Worm (Caenorhabditis elegans): ENCODE data around the gene F56F10.2.

F56F10.2 gene

DNA sequence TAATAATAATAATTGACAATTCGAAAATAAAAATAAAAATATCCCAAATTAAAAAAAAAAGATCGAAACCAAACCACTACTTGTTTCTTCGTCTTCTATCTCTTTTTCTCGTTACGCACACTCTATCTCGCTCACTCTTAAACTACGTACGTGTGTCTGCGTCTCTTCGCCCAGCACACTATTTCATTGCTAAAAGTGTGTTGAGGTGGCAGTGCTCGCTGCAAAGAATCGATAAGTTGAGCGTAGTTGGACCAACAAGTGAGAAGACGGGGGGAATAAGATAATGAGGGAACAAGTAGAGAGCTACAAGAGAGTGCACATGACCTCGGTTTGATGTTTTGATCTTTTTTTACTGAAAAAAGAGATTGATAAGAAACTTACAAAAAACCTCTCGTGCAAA, 33.5 kb upstream of the F56F10.2 start (continued):
- TF ChIP-seq unc-55 (GFP tag; optimal IDR thresholded peaks at IDR 0.05) = peak; percentile 79

ce11 chrX:827502-827901, 31.9 kb upstream of the F56F10.2 start:
- TF ChIP-seq elt-3 (tag; optimal IDR thresholded peaks at IDR 0.05) = no peak
- TF ChIP-seq nhr-21 (tag; optimal IDR thresholded peaks at IDR 0.05) = no peak
- TF ChIP-seq blmp-1 (tag; optimal IDR thresholded peaks at IDR 0.05; ENCODE audit: insufficient read depth) = peak; percentile 78
- peak; percentile 22 for TF ChIP-seq nhr-25 (tag; optimal IDR thresholded peaks at IDR 0.05)
- TF ChIP-seq mdl-1 (tag; optimal IDR thresholded peaks at IDR 0.05) = peak; percentile 60 to 68
- TF ChIP-seq ztf-4 (tag; optimal IDR thresholded peaks at IDR 0.05) = no peak
- no peak for TF ChIP-seq mbf-1 (tag; optimal IDR thresholded peaks at IDR 0.05)
- no peak for TF ChIP-seq dmd-4 (tag; optimal IDR thresholded peaks at IDR 0.05)
- TF ChIP-seq F13H6.1 (tag; optimal IDR thresholded peaks at IDR 0.05) = peak; percentile 67
- peak; percentile 32 for TF ChIP-seq unc-39 (tag; optimal IDR thresholded peaks at IDR 0.05)
- no peak for TF ChIP-seq nhr-237 (tag; optimal IDR thresholded peaks at IDR 0.05)
- TF ChIP-seq elt-1 (tag; optimal IDR thresholded peaks at IDR 0.05) = no peak
- peak; percentile 49 for TF ChIP-seq Y55F3AM.14 (GFP tag; optimal IDR thresholded peaks at IDR 0.05)
- no peak for TF ChIP-seq ama-1 (optimal IDR thresholded peaks at IDR 0.05)
- no peak for TF ChIP-seq ceh-16 (tag; optimal IDR thresholded peaks at IDR 0.05)
- TF ChIP-seq nhr-11 (tag; optimal IDR thresholded peaks at IDR 0.05) = no peak
- peak; percentile 75 for TF ChIP-seq sma-9 (GFP tag; optimal IDR thresholded peaks at IDR 0.05)
- no peak for TF ChIP-seq sma-9 (tag; optimal IDR thresholded peaks at IDR 0.05)
- TF ChIP-seq crh-2 (tag; optimal IDR thresholded peaks at IDR 0.05) = peak; percentile 92
- peak; percentile 47 to 76 for TF ChIP-seq lsy-2 (tag; optimal IDR thresholded peaks at IDR 0.05)
- peak; percentile 59 for TF ChIP-seq mab-5 (tag; optimal IDR thresholded peaks at IDR 0.05)
- TF ChIP-seq C34F6.9 (tag; optimal IDR thresholded peaks at IDR 0.05) = peak; percentile 82
- TF ChIP-seq sem-4 (tag; optimal IDR thresholded peaks at IDR 0.05) = peak; percentile 64
- TF ChIP-seq ZK546.5 (tag; optimal IDR thresholded peaks at IDR 0.05) = no peak
- TF ChIP-seq egl-27 (tag; optimal IDR thresholded peaks at IDR 0.05) = peak; percentile 17
- TF ChIP-seq skn-1 (tag; optimal IDR thresholded peaks at IDR 0.05) = no peak
- TF ChIP-seq alr-1 (tag; optimal IDR thresholded peaks at IDR 0.05) = no peak
- peak; percentile 61 for TF ChIP-seq fos-1 (tag; optimal IDR thresholded peaks at IDR 0.05)
- TF ChIP-seq nhr-6 (tag; optimal IDR thresholded peaks at IDR 0.05) = peak; percentile 70
- TF ChIP-seq zag-1 (tag; optimal IDR thresholded peaks at IDR 0.05) = peak; percentile 62
- TF ChIP-seq lin-13 (GFP tag; optimal IDR thresholded peaks at IDR 0.05) = peak; percentile 16
- no peak for TF ChIP-seq ztf-11 (tag; optimal IDR thresholded peaks at IDR 0.05)
- TF ChIP-seq lin-39 (tag; optimal IDR thresholded peaks at IDR 0.05) = no peak
- no peak for TF ChIP-seq nhr-23 (tag; optimal IDR thresholded peaks at IDR 0.05)
- no peak for TF ChIP-seq ztf-1 (GFP tag; conservative IDR thresholded peaks at IDR 0.05)
- TF ChIP-seq gmeb-1 (tag; optimal IDR thresholded peaks at IDR 0.05) = no peak
- TF ChIP-seq ceh-82 (tag; optimal IDR thresholded peaks at IDR 0.05) = no peak
- TF ChIP-seq sma-3 (GFP tag; optimal IDR thresholded peaks at IDR 0.05) = no peak
- TF ChIP-seq nhr-10 (tag; optimal IDR thresholded peaks at IDR 0.05) = peak; percentile 55
- TF ChIP-seq lin-11 (tag; optimal IDR thresholded peaks at IDR 0.05) = no peak
- TF ChIP-seq unc-55 (GFP tag; optimal IDR thresholded peaks at IDR 0.05) = peak; percentile 62
- TF ChIP-seq R02D3.7 (tag; optimal IDR thresholded peaks at IDR 0.05) = no peak
- no peak for TF ChIP-seq unc-62 (GFP tag; optimal IDR thresholded peaks at IDR 0.05)
- no peak for TF ChIP-seq peb-1 (tag; optimal IDR thresholded peaks at IDR 0.05)
- TF ChIP-seq nhr-12 (tag; optimal IDR thresholded peaks at IDR 0.05) = no peak
- no peak for TF ChIP-seq aly-2 (tag; optimal IDR thresholded peaks at IDR 0.05)
- no peak for TF ChIP-seq snpc-4 (tag; optimal IDR thresholded peaks at IDR 0.05)
- peak; percentile 90 for TF ChIP-seq nhr-129 (tag; optimal IDR thresholded peaks at IDR 0.05)
- no peak for TF ChIP-seq nhr-77 (tag; optimal IDR thresholded peaks at IDR 0.05)
